Worm (Caenorhabditis elegans): ENCODE data around the gene F28C6.8.

DNA sequence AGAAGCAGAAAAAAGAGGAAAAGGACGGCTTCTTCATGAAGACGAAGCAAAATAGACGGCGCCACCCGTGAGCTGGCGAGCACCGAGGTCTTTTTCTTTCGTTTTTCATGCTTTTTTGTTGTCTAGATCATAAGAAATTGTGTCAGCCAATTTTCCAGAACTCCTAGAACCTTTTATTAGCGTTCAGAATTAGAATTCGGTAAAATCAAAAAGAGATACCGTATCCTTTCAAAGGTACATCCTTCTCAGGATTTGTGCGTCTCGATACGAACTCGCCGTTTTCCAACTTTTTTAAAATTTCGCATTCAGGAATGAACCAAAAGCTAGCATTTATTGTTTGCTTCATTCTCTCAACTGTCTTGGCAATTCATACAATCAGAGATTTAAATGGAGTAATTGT, 33.6 kb upstream of the F28C6.8 start, which contains the start of gene F54C9.7:
- TF ChIP-seq nhr-11 (tag; optimal IDR thresholded peaks at IDR 0.05), result no peak
- no peak for TF ChIP-seq dpl-1 (GFP tag; optimal IDR thresholded peaks at IDR 0.05)
- TF ChIP-seq blmp-1 (tag; optimal IDR thresholded peaks at IDR 0.05), result no peak
- TF ChIP-seq nhr-71 (tag; optimal IDR thresholded peaks at IDR 0.05), result no peak

All from whole organism, L1 larva.